Worm (Caenorhabditis elegans) whole organism, L3 larva: ENCODE data around the gene acr-18.

Experiments
- ZK546.5 ChIP-seq: sonication (generic microtip); optimal IDR thresholded peaks from 2 replicates; lab custom pipeline; 2017; ENCODE audit warnings: missing biosample characterization, missing genetic modification characterization
- aly-2 ChIP-seq: fragments of 150-350 bp; optimal IDR thresholded peaks from 2 replicates; lab custom pipeline; 2014; ENCODE audit warnings: missing biosample characterization, missing genetic modification characterization
- ceh-16 ChIP-seq: sonication (generic microtip); optimal IDR thresholded peaks from 2 replicates; lab custom pipeline; 2017; ENCODE audit warnings: missing biosample characterization, missing genetic modification characterization
- ceh-82 ChIP-seq: fragments of 150-350 bp; optimal IDR thresholded peaks from 2 replicates; lab custom pipeline; 2014; ENCODE audit warnings: missing biosample characterization, missing genetic modification characterization
- ceh-9 ChIP-seq: sonication (generic microtip); optimal IDR thresholded peaks from 2 replicates; lab custom pipeline; 2018; ENCODE audit warnings: missing biosample characterization, missing genetic modification characterization
- daf-12 ChIP-seq: fragments of 150-350 bp; optimal IDR thresholded peaks from 2 replicates; lab custom pipeline; 2014; ENCODE audit warnings: missing biosample characterization, missing genetic modification reagents, missing genetic modification characterization
- elt-1 ChIP-seq: fragments of 150-350 bp; optimal IDR thresholded peaks from 2 replicates; lab custom pipeline; 2014; ENCODE audit warnings: missing biosample characterization, missing genetic modification characterization
- elt-2 ChIP-seq: sonication (generic microtip); optimal IDR thresholded peaks from 2 replicates; lab custom pipeline; 2016; ENCODE audit warnings: missing genetic modification reagents, mild to moderate bottlenecking, missing genetic modification characterization, missing compliant biosample characterization
- elt-3 ChIP-seq, 3 experiments: fragments of 150-350 bp in 1 of 3; sonication (generic microtip) in 2 of 3; optimal IDR thresholded peaks; 2 replicates in 2 of 3; 4 replicates in 1 of 3; lab custom pipeline; 2014 to 2017; ENCODE audit warnings: missing biosample characterization in 3 of 3, missing genetic modification characterization in 3 of 3
- eor-1 ChIP-seq, 2 experiments: fragments of 150-350 bp; optimal IDR thresholded peaks; 2 replicates each; lab custom pipeline; 2014 to 2018; ENCODE audit warnings: missing biosample characterization in 2 of 2, missing genetic modification characterization in 2 of 2
- fkh-10 ChIP-seq: sonication (generic microtip); optimal IDR thresholded peaks from 2 replicates; lab custom pipeline; 2017; ENCODE audit warnings: missing biosample characterization, missing genetic modification reagents, missing genetic modification characterization
- fkh-2 ChIP-seq: fragments of 150-350 bp; optimal IDR thresholded peaks from 2 replicates; lab custom pipeline; 2014; ENCODE audit warnings: missing biosample characterization, missing genetic modification reagents, missing genetic modification characterization
- fos-1 ChIP-seq: fragments of 150-350 bp; optimal IDR thresholded peaks from 2 replicates; lab custom pipeline; 2014; ENCODE audit warnings: missing biosample characterization, missing genetic modification characterization
- hmg-11 ChIP-seq: sonication (generic microtip); optimal IDR thresholded peaks from 2 replicates; lab custom pipeline; 2016; ENCODE audit warnings: missing genetic modification characterization, missing compliant biosample characterization
- jun-1 ChIP-seq: fragments of 150-350 bp; optimal IDR thresholded peaks from 2 replicates; lab custom pipeline; 2014; ENCODE audit warnings: missing biosample characterization, missing genetic modification reagents, missing genetic modification characterization
- lin-15B ChIP-seq: fragments of 150-350 bp; optimal IDR thresholded peaks from 2 replicates; lab custom pipeline; 2014; ENCODE audit warnings: missing biosample characterization, missing genetic modification characterization
- lin-39 ChIP-seq: fragments of 150-350 bp; optimal IDR thresholded peaks from 2 replicates; lab custom pipeline; 2018; ENCODE audit warnings: missing biosample characterization, missing genetic modification reagents, missing genetic modification characterization
- nfya-1 ChIP-seq: sonication (generic microtip); optimal IDR thresholded peaks from 2 replicates; lab custom pipeline; 2017; ENCODE audit warnings: missing genetic modification characterization, mild to moderate bottlenecking, missing compliant biosample characterization, antibody characterized with exemption, moderate library complexity; ENCODE audit not compliant: insufficient read depth
- nhr-11 ChIP-seq: fragments of 150-350 bp; optimal IDR thresholded peaks from 2 replicates; lab custom pipeline; 2014; ENCODE audit warnings: missing biosample characterization, missing genetic modification characterization
- nhr-12 ChIP-seq: fragments of 150-350 bp; optimal IDR thresholded peaks from 2 replicates; lab custom pipeline; 2014; ENCODE audit warnings: missing biosample characterization, missing genetic modification characterization
- nhr-23 ChIP-seq: fragments of 150-350 bp; optimal IDR thresholded peaks from 2 replicates; lab custom pipeline; 2014; ENCODE audit warnings: missing biosample characterization, missing genetic modification reagents, missing genetic modification characterization
- nhr-237 ChIP-seq: fragments of 150-350 bp; optimal IDR thresholded peaks from 2 replicates; lab custom pipeline; 2014; ENCODE audit warnings: missing biosample characterization, missing genetic modification characterization
- nhr-25 ChIP-seq: sonication (generic microtip); optimal IDR thresholded peaks from 2 replicates; lab custom pipeline; 2017; ENCODE audit warnings: missing biosample characterization, missing genetic modification characterization
- nhr-28 ChIP-seq: fragments of 150-350 bp; optimal IDR thresholded peaks from 2 replicates; lab custom pipeline; 2014; ENCODE audit warnings: missing biosample characterization, missing genetic modification characterization
- nhr-43 ChIP-seq: sonication (generic microtip); optimal IDR thresholded peaks from 2 replicates; lab custom pipeline; 2016; ENCODE audit warnings: mild to moderate bottlenecking, missing genetic modification characterization, missing compliant biosample characterization; ENCODE audit not compliant: poor library complexity, severe bottlenecking
- nhr-76 ChIP-seq: fragments of 150-350 bp; sonication (generic microtip); optimal IDR thresholded peaks from 5 replicates; lab custom pipeline; 2014; ENCODE audit warnings: missing biosample characterization, missing genetic modification characterization
- nhr-77 ChIP-seq: fragments of 150-350 bp; optimal IDR thresholded peaks from 2 replicates; lab custom pipeline; 2014; ENCODE audit warnings: missing biosample characterization, missing genetic modification characterization
- pha-4 ChIP-seq: fragments of 150-350 bp; optimal IDR thresholded peaks from 2 replicates; lab custom pipeline; 2014; ENCODE audit warnings: missing biosample characterization, missing genetic modification reagents, missing genetic modification characterization
- pqm-1 ChIP-seq: fragments of 150-350 bp; optimal IDR thresholded peaks from 2 replicates; lab custom pipeline; 2017; ENCODE audit warnings: missing biosample characterization, missing genetic modification characterization, inconsistent platforms
- sea-2 ChIP-seq: fragments of 150-350 bp; sonication (generic microtip); optimal IDR thresholded peaks from 4 replicates; lab custom pipeline; 2014; ENCODE audit warnings: missing biosample characterization, missing genetic modification reagents, missing genetic modification characterization
- skn-1 ChIP-seq: fragments of 150-350 bp; optimal IDR thresholded peaks from 2 replicates; lab custom pipeline; 2014; ENCODE audit warnings: missing biosample characterization, missing genetic modification characterization
- snpc-4 ChIP-seq: fragments of 150-350 bp; optimal IDR thresholded peaks from 2 replicates; lab custom pipeline; 2014; ENCODE audit warnings: missing biosample characterization, missing genetic modification characterization
- tbx-2 ChIP-seq: sonication (generic microtip); optimal IDR thresholded peaks from 2 replicates; lab custom pipeline; 2016; ENCODE audit warnings: mild to moderate bottlenecking, missing genetic modification characterization, missing compliant biosample characterization
- unc-39 ChIP-seq: sonication (generic microtip); optimal IDR thresholded peaks from 4 replicates; lab custom pipeline; 2017; ENCODE audit warnings: missing biosample characterization, missing genetic modification characterization
- unc-62 ChIP-seq: fragments of 150-350 bp; sonication (generic microtip); optimal IDR thresholded peaks from 4 replicates; lab custom pipeline; 2014; ENCODE audit warnings: missing biosample characterization, missing genetic modification reagents, missing genetic modification characterization
- ztf-11 ChIP-seq: fragments of 150-350 bp; optimal IDR thresholded peaks from 2 replicates; lab custom pipeline; 2014; ENCODE audit warnings: missing biosample characterization, missing genetic modification characterization

The acr-18 gene

ce11 chrV:15563477-15563876, 4.5 kb upstream of the acr-18 start:
- TF ChIP-seq fkh-10 (GFP tag; lab: Kevin White, UChicago) (peak; percentile 80), nhr-12 (tag; lab: Kevin White, UChicago) (no peak)

DNA sequence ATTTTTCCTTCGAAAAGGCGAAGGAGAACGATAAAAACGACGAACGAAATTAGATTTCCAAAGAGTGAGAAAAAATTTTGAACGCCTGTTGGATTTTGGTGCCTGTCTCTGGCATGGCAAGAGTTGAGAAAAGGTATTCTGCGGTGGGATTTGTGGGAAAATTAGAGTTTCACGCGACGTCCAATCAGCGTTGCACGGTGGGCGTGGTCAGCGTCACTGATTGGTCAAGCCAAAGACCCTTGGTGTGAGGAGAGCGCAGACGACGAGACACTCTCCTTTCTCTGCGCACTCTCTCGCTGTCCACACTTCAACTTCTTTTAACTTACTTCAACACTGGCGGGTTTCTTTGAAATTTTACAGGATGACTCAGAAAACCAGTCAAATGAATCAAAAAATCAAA, 3.6 kb upstream of the acr-18 start:
- TF ChIP-seq nfya-1 (tag; lab: Kevin White, UChicago) (peak; percentile 51), unc-39 (tag; lab: Kevin White, UChicago) (no peak), eor-1 (tag; optimal IDR thresholded peaks at IDR 0.05; lab: Kevin White, UChicago) (no peak), ceh-9 (no peak)
- TF ChIP-seq, all 47 proteins: peak for 1

- no peak for TF ChIP-seq eor-1 (tag; optimal IDR thresholded peaks at IDR 0.05; lab: Kevin White, UChicago)
- no peak for TF ChIP-seq unc-62 (GFP tag; lab: Kevin White, UChicago)
- TF ChIP-seq elt-1 (tag; lab: Kevin White, UChicago), result peak; percentile 0
- TF ChIP-seq nhr-23 (tag; lab: Kevin White, UChicago), result no peak
- no peak for TF ChIP-seq ceh-82 (tag; lab: Kevin White, UChicago)
- TF ChIP-seq, all 47 proteins: peak for 1
These were observed 782 bp upstream of the acr-18 start for ce11 chrV:15559729-15560128.

ce11 chrV:15553869-15554268, 5.1 kb downstream of the acr-18 start:
- TF ChIP-seq pha-4 (tag; lab: Kevin White, UChicago) (no peak), pqm-1 (peak; percentile 16), elt-2 (tag; lab: Kevin White, UChicago) (peak; percentile 6), skn-1 (tag; lab: Kevin White, UChicago) (no peak), hmg-11 (peak; percentile 43), nhr-43 (tag; lab: Kevin White, UChicago) (peak; percentile 20), lin-39 (tag; lab: Kevin White, UChicago) (no peak), nfya-1 (tag; lab: Kevin White, UChicago) (peak; percentile 38)

- peak; percentile 11 for TF ChIP-seq snpc-4 (tag; lab: Kevin White, UChicago)
- no peak for TF ChIP-seq nhr-237 (tag; lab: Kevin White, UChicago)
- no peak for TF ChIP-seq nhr-28 (tag; lab: Kevin White, UChicago)
- TF ChIP-seq pha-4 (tag; lab: Kevin White, UChicago), result peak; percentile 44
- TF ChIP-seq lin-39 (tag; lab: Kevin White, UChicago), result peak; percentile 25
- TF ChIP-seq nfya-1 (tag; lab: Kevin White, UChicago), result peak; percentile 52
- no peak for TF ChIP-seq nhr-76 (tag; lab: Kevin White, UChicago)
- peak; percentile 53 for TF ChIP-seq nhr-43 (tag; lab: Kevin White, UChicago)
- TF ChIP-seq hmg-11, result peak; percentile 63
- peak; percentile 44 for TF ChIP-seq tbx-2 (tag; lab: Kevin White, UChicago)
- TF ChIP-seq nhr-11 (tag; lab: Kevin White, UChicago), result no peak
- no peak for TF ChIP-seq daf-12 (tag; lab: Kevin White, UChicago)
- peak; percentile 10 for TF ChIP-seq pqm-1
- no peak for TF ChIP-seq ztf-11 (tag; lab: Kevin White, UChicago)
- peak; percentile 17 for TF ChIP-seq skn-1 (tag; lab: Kevin White, UChicago)
- no peak for TF ChIP-seq unc-39 (tag; lab: Kevin White, UChicago)
- TF ChIP-seq elt-2 (tag; lab: Kevin White, UChicago), result peak; percentile 26
- TF ChIP-seq ceh-9, result no peak
These were observed 7.3 kb downstream of the acr-18 start for ce11 chrV:15551642-15552041.

DNA sequence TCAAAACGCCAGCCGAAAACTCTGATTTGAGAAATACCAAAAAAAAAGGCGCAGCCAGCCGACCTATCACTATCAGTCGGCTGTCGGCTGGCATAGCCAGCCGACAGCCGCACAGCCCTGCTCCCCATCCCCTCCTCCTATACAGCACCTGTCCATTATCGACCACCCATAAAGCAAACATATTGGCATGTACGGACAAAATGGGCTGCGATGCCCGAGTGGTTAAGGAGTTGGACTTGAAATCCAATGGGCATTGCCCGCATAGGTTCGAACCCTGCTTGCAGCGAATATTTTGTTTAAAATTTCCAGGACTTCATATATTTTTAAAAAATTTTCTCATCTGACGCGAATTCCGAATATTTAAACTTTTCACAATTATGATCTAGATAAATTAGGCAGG, 8.5 kb downstream of the acr-18 start:
- no peak for TF ChIP-seq nhr-28 (tag; lab: Kevin White, UChicago)
- TF ChIP-seq nhr-25 (tag; lab: Kevin White, UChicago), result no peak
- no peak for TF ChIP-seq ztf-11 (tag; lab: Kevin White, UChicago)
- TF ChIP-seq nhr-77 (tag; lab: Kevin White, UChicago), result no peak
- TF ChIP-seq elt-3 (tag; optimal IDR thresholded peaks at IDR 0.05; lab: Kevin White, UChicago), result no peak
- TF ChIP-seq eor-1 (tag; optimal IDR thresholded peaks at IDR 0.05; lab: Kevin White, UChicago), result no peak
- no peak for TF ChIP-seq lin-39 (tag; lab: Kevin White, UChicago)
- no peak for TF ChIP-seq fos-1 (tag; lab: Kevin White, UChicago)
- TF ChIP-seq sea-2 (GFP tag; lab: Kevin White, UChicago), result no peak
- TF ChIP-seq pha-4 (tag; lab: Kevin White, UChicago), result no peak
- no peak for TF ChIP-seq fkh-2 (tag; lab: Kevin White, UChicago)
- TF ChIP-seq tbx-2 (tag; lab: Kevin White, UChicago), result no peak
- no peak for TF ChIP-seq nhr-23 (tag; lab: Kevin White, UChicago)
- no peak for TF ChIP-seq aly-2 (tag; lab: Kevin White, UChicago)
- no peak for TF ChIP-seq ZK546.5
- TF ChIP-seq lin-15B, result no peak
- TF ChIP-seq ceh-16 (tag; lab: Kevin White, UChicago), result no peak
- TF ChIP-seq jun-1 (tag; lab: Kevin White, UChicago), result no peak
- TF ChIP-seq, all 47 proteins: peak for 0
